Worm (Caenorhabditis elegans) whole organism, early embryonic: ENCODE results near the gene efn-4.

Experiments used
- B0310.2 ChIP-seq: sonication (generic microtip); optimal IDR thresholded peaks from 2 replicates; lab custom pipeline; 2016; ENCODE audit warnings: mild to moderate bottlenecking, missing genetic modification characterization, missing compliant biosample characterization
- F13C5.2 ChIP-seq: sonication (generic microtip); optimal IDR thresholded peaks from 2 replicates; lab custom pipeline; 2017; ENCODE audit warnings: mild to moderate bottlenecking, missing genetic modification characterization, inconsistent platforms, missing compliant biosample characterization
- aly-1 ChIP-seq: sonication (generic microtip); optimal IDR thresholded peaks from 2 replicates; lab custom pipeline; 2016; ENCODE audit warnings: missing genetic modification characterization, missing compliant biosample characterization
- ama-1 ChIP-seq: fragments of 150-350 bp; optimal IDR thresholded peaks from 2 replicates; lab custom pipeline; 2014
- ceh-13 ChIP-seq: fragments of 200-800 bp; sonication (Bioruptor generic); optimal IDR thresholded peaks from 2 replicates; lab custom pipeline; 2018; ENCODE audit warnings: mild to moderate bottlenecking, missing genetic modification characterization, missing compliant biosample characterization
- ceh-36 ChIP-seq: sonication (generic microtip); optimal IDR thresholded peaks from 2 replicates; lab custom pipeline; 2016; ENCODE audit warnings: missing genetic modification characterization, inconsistent platforms, missing compliant biosample characterization
- ets-7 ChIP-seq: sonication (generic microtip); optimal IDR thresholded peaks from 2 replicates; lab custom pipeline; 2016; ENCODE audit warnings: missing genotype, missing genetic modification characterization, missing compliant biosample characterization
- flt-1 ChIP-seq: fragments of 200-800 bp; sonication (Bioruptor generic); IDR thresholded peaks from 2 replicates; pipeline ENCODE4 v1.3.6; 2022; ENCODE audit warnings: missing genetic modification characterization, missing compliant biosample characterization
- hmbx-1 ChIP-seq: sonication (generic microtip); optimal IDR thresholded peaks from 2 replicates; lab custom pipeline; 2016; ENCODE audit warnings: mild to moderate bottlenecking, missing genetic modification characterization, missing compliant biosample characterization
- hmg-4 ChIP-seq: fragments of 200-800 bp; sonication (Bioruptor generic); optimal IDR thresholded peaks from 2 replicates; lab custom pipeline; 2018; ENCODE audit warnings: mild to moderate bottlenecking, missing genetic modification characterization, missing compliant biosample characterization
- hnd-1 ChIP-seq: sonication (generic microtip); optimal IDR thresholded peaks from 2 replicates; lab custom pipeline; 2016; ENCODE audit warnings: missing genetic modification characterization, missing compliant biosample characterization
- pes-1 ChIP-seq: fragments of 200-800 bp; sonication (Bioruptor generic); IDR thresholded peaks from 2 replicates; pipeline ENCODE4 v1.3.6; 2022; ENCODE audit warnings: missing genetic modification reagents, missing genetic modification characterization, missing compliant biosample characterization
- scrt-1 ChIP-seq: fragments of 200-800 bp; sonication (Bioruptor generic); IDR thresholded peaks from 2 replicates; pipeline ENCODE4 v1.3.6; 2022; ENCODE audit warnings: missing genetic modification characterization, missing compliant biosample characterization
- sea-1 ChIP-seq: fragments of 200-800 bp; sonication (Bioruptor generic); conservative IDR thresholded peaks from 2 replicates; pipeline ENCODE4 v1.3.6; 2022; ENCODE audit warnings: missing genetic modification characterization, missing compliant biosample characterization
- tbx-11 ChIP-seq: fragments of 200-800 bp; sonication (Bioruptor generic); IDR thresholded peaks from 2 replicates; pipeline ENCODE4 v1.3.6; 2022; ENCODE audit warnings: missing genetic modification characterization, missing compliant biosample characterization
- tbx-37 ChIP-seq: fragments of 200-800 bp; sonication (Bioruptor generic); conservative IDR thresholded peaks from 2 replicates; pipeline ENCODE4 v1.3.6; 2022; ENCODE audit warnings: missing genetic modification reagents, missing genetic modification characterization, missing compliant biosample characterization
- tra-4 ChIP-seq: sonication (generic microtip); optimal IDR thresholded peaks from 2 replicates; lab custom pipeline; 2017; ENCODE audit warnings: missing genetic modification characterization, missing compliant biosample characterization

Gene efn-4

DNA sequence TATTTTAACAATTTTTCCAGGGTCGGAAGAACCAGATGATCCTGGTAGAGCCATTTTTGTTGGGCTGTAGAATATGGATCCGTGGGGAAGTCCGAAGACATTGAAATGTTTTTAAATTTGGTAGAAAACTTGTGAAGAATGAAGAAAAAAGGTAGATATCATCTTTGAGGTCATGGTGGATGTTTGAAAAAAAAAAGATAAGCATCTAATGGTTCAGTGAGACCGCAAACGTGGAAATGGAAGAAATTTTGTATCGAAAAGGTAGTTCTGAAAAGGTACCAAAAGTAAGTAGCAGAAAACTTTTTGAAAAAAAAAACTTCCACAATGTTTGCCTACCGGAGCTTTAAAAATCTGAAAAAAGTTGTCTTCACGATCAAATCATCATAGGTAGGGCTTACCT lies 44.5 kb downstream of the efn-4 start, which contains the start of gene prmt-4:
Gene prmt-4, minus strand, starts transcription at position 101 of the 400 bp plus-strand sequence.
- TF ChIP-seq ceh-13 (GFP tag; lab: Kevin White, UChicago): no peak
- no peak for TF ChIP-seq ama-1 (lab: Kevin White, UChicago)
- no peak for TF ChIP-seq hmbx-1 (tag; lab: Kevin White, UChicago)
- TF ChIP-seq pes-1: no peak
- no peak for TF ChIP-seq ceh-36 (tag; lab: Kevin White, UChicago)
- TF ChIP-seq F13C5.2 (tag; lab: Kevin White, UChicago): no peak

DNA sequence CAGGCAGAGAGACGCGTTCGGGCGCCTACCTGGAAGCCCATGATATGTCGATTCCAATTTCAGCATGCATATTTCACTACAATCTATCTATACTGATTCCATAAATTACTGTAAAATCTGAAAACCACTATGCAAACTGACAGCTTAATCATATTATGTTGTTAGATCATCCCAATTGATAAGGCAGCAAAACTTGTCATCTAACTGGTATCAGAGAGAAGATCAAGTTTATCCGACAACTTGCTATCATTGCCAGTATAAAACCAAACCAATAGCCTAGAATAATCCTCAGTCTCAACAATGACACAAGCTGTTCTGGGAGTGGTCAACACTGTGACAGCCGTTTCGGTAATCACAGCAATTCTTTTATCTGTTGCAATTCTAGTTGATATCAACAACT lies 45.1 kb downstream of the efn-4 start, which contains the start of gene col-102:
Gene col-102, plus strand, starts transcription at position 301 of the 400 bp plus-strand sequence.
- TF ChIP-seq F13C5.2 (tag; lab: Kevin White, UChicago): no peak
- TF ChIP-seq sea-1 (GFP tag; lab: Robert Waterston, UW): no peak
- TF ChIP-seq B0310.2: no peak
- TF ChIP-seq tbx-37 (GFP tag; lab: Robert Waterston, UW): no peak
- no peak for TF ChIP-seq ets-7 (tag; lab: Kevin White, UChicago)

DNA sequence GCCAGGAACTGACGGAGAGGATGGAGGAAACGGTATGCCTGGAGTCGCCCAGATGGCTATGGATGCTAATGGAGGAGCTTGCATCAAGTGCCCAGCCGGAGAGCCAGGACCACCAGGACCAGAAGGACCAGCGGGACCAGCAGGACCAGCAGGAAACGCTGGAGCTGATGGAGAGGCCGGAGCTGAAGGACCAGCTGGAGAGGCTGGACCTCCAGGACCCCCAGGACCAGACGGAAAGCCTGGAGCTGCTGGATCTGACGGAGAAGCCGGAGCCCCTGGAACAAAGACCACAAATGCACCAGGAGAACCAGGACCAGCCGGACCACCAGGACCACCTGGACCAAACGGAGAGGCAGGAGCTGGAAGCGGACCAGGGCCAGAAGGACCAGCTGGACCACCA lies 45.8 kb downstream of the efn-4 start:
- TF ChIP-seq tra-4 (tag; lab: Kevin White, UChicago) (no peak), sea-1 (GFP tag; lab: Robert Waterston, UW) (no peak), ceh-36 (tag; lab: Kevin White, UChicago) (no peak), F13C5.2 (tag; lab: Kevin White, UChicago) (no peak), ama-1 (lab: Kevin White, UChicago) (no peak), hmbx-1 (tag; lab: Kevin White, UChicago) (no peak), scrt-1 (GFP tag; lab: Robert Waterston, UW) (no peak), flt-1 (GFP tag; lab: Robert Waterston, UW) (no peak), pes-1 (no peak), hmg-4 (no peak), hnd-1 (tag; lab: Kevin White, UChicago) (no peak), tbx-37 (GFP tag; lab: Robert Waterston, UW) (no peak), tbx-11 (GFP tag; lab: Robert Waterston, UW) (no peak), ets-7 (tag; lab: Kevin White, UChicago) (no peak), B0310.2 (no peak), aly-1 (tag; lab: Kevin White, UChicago) (no peak), ceh-13 (GFP tag; lab: Kevin White, UChicago) (no peak)

DNA sequence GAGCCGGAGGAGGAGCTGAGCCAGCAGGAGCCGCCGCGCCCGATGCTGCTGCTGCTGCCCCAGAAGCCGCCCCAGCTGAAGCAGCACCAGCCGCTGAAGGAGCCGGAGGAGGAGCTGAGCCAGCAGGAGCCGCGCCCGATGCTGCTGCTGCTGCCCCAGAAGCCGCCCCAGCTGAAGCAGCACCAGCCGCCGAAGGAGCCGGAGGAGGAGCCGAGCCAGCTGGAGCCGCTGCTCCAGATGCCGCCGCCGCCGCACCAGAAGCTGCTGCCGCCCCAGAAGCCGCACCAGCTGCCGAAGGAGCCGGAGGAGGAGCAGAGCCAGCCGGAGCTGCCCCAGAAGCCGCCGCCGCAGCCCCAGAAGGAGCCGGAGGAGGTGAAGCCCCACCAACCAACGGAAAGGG lies 46.4 kb downstream of the efn-4 start:
- TF ChIP-seq pes-1 (peak; percentile 17; the same call in 1 of the 2 replicates), hmg-4 (no peak)

DNA sequence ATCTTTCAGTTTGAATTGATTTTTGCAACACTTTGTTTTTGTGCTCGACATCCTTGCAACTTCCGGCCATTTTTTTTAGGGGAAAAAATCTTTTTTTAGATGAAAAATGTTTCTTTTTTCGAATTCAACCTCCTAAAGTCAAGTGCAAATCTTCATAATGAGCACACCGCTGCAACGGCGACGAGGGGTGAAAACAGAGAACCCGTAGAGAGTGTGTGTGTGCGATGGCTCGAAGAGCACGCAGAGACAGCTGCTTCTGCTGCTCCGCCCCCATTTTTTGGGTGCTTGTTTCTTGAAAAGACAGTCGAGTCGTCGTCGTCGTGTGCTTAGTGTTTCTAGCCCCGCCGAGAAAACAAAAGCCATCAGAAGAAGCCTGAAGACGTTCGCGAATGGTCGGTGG lies 47.0 kb downstream of the efn-4 start, which contains the start of gene inx-18:
Gene inx-18, plus strand, starts transcription at position 301 of the 400 bp plus-strand sequence.
- no peak for TF ChIP-seq scrt-1 (GFP tag; lab: Robert Waterston, UW)
- TF ChIP-seq tbx-11 (GFP tag; lab: Robert Waterston, UW): no peak
- TF ChIP-seq ceh-36 (tag; lab: Kevin White, UChicago): no peak
- no peak for TF ChIP-seq tra-4 (tag; lab: Kevin White, UChicago)
- no peak for TF ChIP-seq hnd-1 (tag; lab: Kevin White, UChicago)
- no peak for TF ChIP-seq pes-1
- TF ChIP-seq hmbx-1 (tag; lab: Kevin White, UChicago): no peak
- no peak for TF ChIP-seq ets-7 (tag; lab: Kevin White, UChicago)
- TF ChIP-seq ceh-13 (GFP tag; lab: Kevin White, UChicago): no peak
- TF ChIP-seq aly-1 (tag; lab: Kevin White, UChicago): no peak

DNA sequence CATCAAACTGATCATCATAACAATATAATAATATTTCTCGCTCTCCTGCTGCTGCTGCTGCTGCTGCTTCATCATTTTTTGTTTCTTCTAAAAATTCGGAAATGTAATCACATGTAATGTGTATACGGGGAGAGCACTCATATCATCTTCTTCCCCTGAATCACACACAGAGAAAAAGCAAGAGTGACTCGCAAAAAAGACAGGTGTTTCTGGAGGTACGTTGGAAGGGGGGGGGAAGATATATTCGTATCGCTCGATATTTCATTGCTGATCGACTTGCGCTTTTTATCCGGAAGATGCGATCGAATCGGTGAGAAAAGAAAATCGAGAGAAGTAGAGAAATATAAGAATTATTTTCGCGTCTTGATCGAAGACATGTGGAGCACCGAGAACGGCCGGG lies 48.6 kb downstream of the efn-4 start:
- TF ChIP-seq hnd-1 (tag; lab: Kevin White, UChicago): no peak
- TF ChIP-seq tbx-11 (GFP tag; lab: Robert Waterston, UW): no peak
- TF ChIP-seq tra-4 (tag; lab: Kevin White, UChicago): no peak
- TF ChIP-seq hmg-4: no peak
- no peak for TF ChIP-seq aly-1 (tag; lab: Kevin White, UChicago)
- no peak for TF ChIP-seq pes-1
- TF ChIP-seq ceh-13 (GFP tag; lab: Kevin White, UChicago): no peak
- no peak for TF ChIP-seq ceh-36 (tag; lab: Kevin White, UChicago)
- TF ChIP-seq flt-1 (GFP tag; lab: Robert Waterston, UW): no peak
- TF ChIP-seq F13C5.2 (tag; lab: Kevin White, UChicago): no peak
- TF ChIP-seq B0310.2: no peak
- TF ChIP-seq hmbx-1 (tag; lab: Kevin White, UChicago): no peak
- no peak for TF ChIP-seq scrt-1 (GFP tag; lab: Robert Waterston, UW)
- no peak for TF ChIP-seq tbx-37 (GFP tag; lab: Robert Waterston, UW)
- no peak for TF ChIP-seq ama-1 (lab: Kevin White, UChicago)
- TF ChIP-seq ets-7 (tag; lab: Kevin White, UChicago): no peak
- no peak for TF ChIP-seq sea-1 (GFP tag; lab: Robert Waterston, UW)

DNA sequence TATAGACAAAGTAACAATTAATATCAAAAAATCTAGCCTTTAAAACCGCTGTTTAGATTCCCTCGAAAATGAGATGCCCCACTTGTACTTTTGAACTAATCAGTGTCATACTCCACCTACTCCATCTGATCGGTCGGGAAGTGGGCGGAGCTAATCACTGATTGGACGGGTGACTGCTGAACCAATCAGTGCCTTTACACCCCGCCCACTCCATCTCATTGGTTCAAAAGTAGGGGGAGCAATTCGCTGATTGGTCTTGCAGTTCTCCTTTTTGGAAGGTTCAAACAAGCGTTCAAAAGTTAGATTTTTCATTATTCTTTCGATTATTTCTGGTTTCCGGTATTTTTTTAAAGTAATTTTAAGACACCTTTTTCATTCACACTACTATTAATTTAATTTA lies 54.1 kb downstream of the efn-4 start:
- TF ChIP-seq hmbx-1 (tag; lab: Kevin White, UChicago) (no peak), ceh-36 (tag; lab: Kevin White, UChicago) (no peak), tbx-37 (GFP tag; lab: Robert Waterston, UW) (no peak), flt-1 (GFP tag; lab: Robert Waterston, UW) (no peak), aly-1 (tag; lab: Kevin White, UChicago) (no peak), hmg-4 (no peak), hnd-1 (tag; lab: Kevin White, UChicago) (no peak), ceh-13 (GFP tag; lab: Kevin White, UChicago) (no peak), B0310.2 (no peak), ama-1 (lab: Kevin White, UChicago) (no peak), sea-1 (GFP tag; lab: Robert Waterston, UW) (no peak), tbx-11 (GFP tag; lab: Robert Waterston, UW) (no peak), ets-7 (tag; lab: Kevin White, UChicago) (no peak), F13C5.2 (tag; lab: Kevin White, UChicago) (no peak), tra-4 (tag; lab: Kevin White, UChicago) (no peak), scrt-1 (GFP tag; lab: Robert Waterston, UW) (no peak), pes-1 (no peak)
